Worm (Caenorhabditis elegans) whole organism, L1 larva: ENCODE results near the gene frpr-3.

ENCODE experiments used
- C34B4.2 ChIP-seq: sonication (generic microtip); optimal IDR thresholded peaks from 2 replicates; lab custom pipeline; 2017; ENCODE audit warnings: mild to moderate bottlenecking, missing genetic modification characterization, missing compliant biosample characterization
- F16B12.6 ChIP-seq: fragments of 150-350 bp; optimal IDR thresholded peaks from 2 replicates; lab custom pipeline; 2014; ENCODE audit warnings: missing biosample characterization, missing genetic modification characterization
- Y116A8C.19 ChIP-seq: sonication (generic microtip); optimal IDR thresholded peaks from 2 replicates; lab custom pipeline; 2016; ENCODE audit warnings: missing compliant biosample characterization, missing genetic modification characterization, borderline replicate concordance
- alr-1 ChIP-seq: fragments of 200-800 bp; sonication (Bioruptor generic); optimal IDR thresholded peaks from 2 replicates; lab custom pipeline; 2018; ENCODE audit warnings: borderline replicate concordance, mild to moderate bottlenecking, missing genetic modification characterization, missing compliant biosample characterization
- aly-2 ChIP-seq: fragments of 150-350 bp; optimal IDR thresholded peaks from 2 replicates; lab custom pipeline; 2014; ENCODE audit warnings: missing biosample characterization, missing genetic modification characterization
- blmp-1 ChIP-seq: fragments of 150-350 bp; optimal IDR thresholded peaks from 2 replicates; lab custom pipeline; 2014; ENCODE audit warnings: missing biosample characterization, missing genetic modification characterization
- ceh-63 ChIP-seq: fragments of 200-800 bp; sonication (Bioruptor generic); optimal IDR thresholded peaks from 2 replicates; lab custom pipeline; 2018; ENCODE audit warnings: mild to moderate bottlenecking, missing genetic modification characterization, missing compliant biosample characterization
- ceh-8 ChIP-seq: fragments of 200-800 bp; sonication (Bioruptor generic); optimal IDR thresholded peaks from 2 replicates; lab custom pipeline; 2018; ENCODE audit warnings: mild to moderate bottlenecking, missing genetic modification characterization, moderate library complexity, missing compliant biosample characterization
- ces-1 ChIP-seq: fragments of 150-350 bp; optimal IDR thresholded peaks from 2 replicates; lab custom pipeline; 2014; ENCODE audit warnings: missing biosample characterization, missing genetic modification reagents, missing genetic modification characterization
- dpl-1 ChIP-seq, 3 experiments: fragments of 150-350 bp in 2 of 3; sonication (generic microtip) in 1 of 3; optimal IDR thresholded peaks; 2 replicates each; lab custom pipeline; 2014 to 2017; ENCODE audit warnings: missing biosample characterization in 3 of 3, missing genetic modification characterization in 3 of 3, missing genetic modification reagents in 3 of 3
- efl-1 ChIP-seq, 4 experiments: fragments of 150-350 bp; optimal IDR thresholded peaks in 3 of 4; peaks in 1 of 4; 1 replicate in 1 of 4; 2 replicates in 3 of 4; lab custom pipeline; 2014; ENCODE audit warnings: missing biosample characterization in 2 of 4, missing genetic modification characterization in 2 of 4, missing genetic modification reagents in 2 of 4
- egl-27 ChIP-seq, 2 experiments: fragments of 150-350 bp in 1 of 2; sonication (generic microtip); optimal IDR thresholded peaks; 3 replicates each; lab custom pipeline; 2017 to 2018; ENCODE audit warnings: missing biosample characterization in 2 of 2, missing genetic modification characterization in 2 of 2, missing genetic modification reagents in 2 of 2
- fkh-4 ChIP-seq: sonication (generic microtip); optimal IDR thresholded peaks from 2 replicates; lab custom pipeline; 2016; ENCODE audit warnings: missing compliant biosample characterization, missing genetic modification characterization, borderline replicate concordance
- fkh-8 ChIP-seq: sonication (generic microtip); optimal IDR thresholded peaks from 2 replicates; lab custom pipeline; 2016; ENCODE audit warnings: mild to moderate bottlenecking, missing genetic modification characterization, missing compliant biosample characterization
- fos-1 ChIP-seq: fragments of 150-350 bp; optimal IDR thresholded peaks from 2 replicates; lab custom pipeline; 2014; ENCODE audit warnings: missing biosample characterization, missing genetic modification characterization
- jun-1 ChIP-seq: fragments of 150-350 bp; optimal IDR thresholded peaks from 2 replicates; lab custom pipeline; 2014; ENCODE audit warnings: missing biosample characterization, missing genetic modification reagents, missing genetic modification characterization
- lin-14 ChIP-seq: fragments of 200-800 bp; sonication (Bioruptor generic); optimal IDR thresholded peaks from 2 replicates; lab custom pipeline; 2018; ENCODE audit warnings: mild to moderate bottlenecking, missing genetic modification characterization, moderate library complexity, missing compliant biosample characterization
- lin-15B ChIP-seq: fragments of 150-350 bp; sonication (generic microtip); optimal IDR thresholded peaks from 3 replicates; lab custom pipeline; 2014; ENCODE audit warnings: missing biosample characterization, missing genetic modification characterization
- lin-35 ChIP-seq, 2 experiments: fragments of 150-350 bp; optimal IDR thresholded peaks; 2 replicates each; lab custom pipeline; 2014; ENCODE audit warnings: missing biosample characterization in 2 of 2, missing genetic modification characterization in 2 of 2, missing genetic modification reagents in 2 of 2
- mab-9 ChIP-seq: fragments of 200-800 bp; sonication (Bioruptor generic); IDR thresholded peaks from 2 replicates; pipeline ENCODE4 v1.3.6; 2022; ENCODE audit warnings: missing genetic modification reagents, missing genetic modification characterization, missing compliant biosample characterization
- mef-2 ChIP-seq: fragments of 150-350 bp; optimal IDR thresholded peaks from 2 replicates; lab custom pipeline; 2014; ENCODE audit warnings: missing biosample characterization, missing genetic modification characterization
- nhr-11 ChIP-seq: fragments of 150-350 bp; optimal IDR thresholded peaks from 2 replicates; lab custom pipeline; 2014; ENCODE audit warnings: missing biosample characterization, missing genetic modification characterization
- nhr-12 ChIP-seq: sonication (generic microtip); optimal IDR thresholded peaks from 2 replicates; lab custom pipeline; 2017; ENCODE audit warnings: missing biosample characterization, missing genetic modification characterization
- nhr-19 ChIP-seq: fragments of 200-800 bp; sonication (Bioruptor generic); conservative IDR thresholded peaks from 2 replicates; pipeline ENCODE4 v1.3.6; 2022; ENCODE audit warnings: missing genetic modification characterization, missing compliant biosample characterization
- nhr-20 ChIP-seq: sonication (generic microtip); optimal IDR thresholded peaks from 2 replicates; lab custom pipeline; 2016; ENCODE audit warnings: mild to moderate bottlenecking, missing genetic modification characterization, missing compliant biosample characterization
- nhr-47 ChIP-seq: sonication (generic microtip); optimal IDR thresholded peaks from 2 replicates; lab custom pipeline; 2016; ENCODE audit warnings: mild to moderate bottlenecking, missing genetic modification characterization, moderate library complexity, missing compliant biosample characterization
- nhr-71 ChIP-seq: sonication (generic microtip); optimal IDR thresholded peaks from 2 replicates; lab custom pipeline; 2016; ENCODE audit warnings: mild to moderate bottlenecking, missing genetic modification characterization, moderate library complexity, missing compliant biosample characterization
- nhr-77 ChIP-seq: fragments of 150-350 bp; optimal IDR thresholded peaks from 2 replicates; lab custom pipeline; 2014; ENCODE audit warnings: missing biosample characterization, missing genetic modification characterization
- nhr-85 ChIP-seq: sonication (generic microtip); peaks from one replicate; lab custom pipeline; 2016; ENCODE audit warnings: missing genetic modification characterization, inconsistent platforms, missing compliant biosample characterization
- nhr-90 ChIP-seq: sonication (generic microtip); optimal IDR thresholded peaks from 2 replicates; lab custom pipeline; 2016; ENCODE audit warnings: mild to moderate bottlenecking, missing genetic modification characterization, missing compliant biosample characterization; ENCODE audit not compliant: poor library complexity
- pax-3 ChIP-seq: fragments of 200-800 bp; sonication (Bioruptor generic); optimal IDR thresholded peaks from 2 replicates; lab custom pipeline; 2018; ENCODE audit warnings: mild to moderate bottlenecking, missing genetic modification characterization, moderate library complexity, missing compliant biosample characterization
- pqm-1 ChIP-seq: sonication (generic microtip); optimal IDR thresholded peaks from 3 replicates; lab custom pipeline; 2017; ENCODE audit warnings: missing biosample characterization, missing genetic modification characterization
- skn-1 ChIP-seq: fragments of 150-350 bp; optimal IDR thresholded peaks from 2 replicates; lab custom pipeline; 2014; ENCODE audit warnings: missing biosample characterization, missing genetic modification characterization
- snu-23 ChIP-seq: sonication (generic microtip); optimal IDR thresholded peaks from 2 replicates; lab custom pipeline; 2016; ENCODE audit warnings: missing genetic modification characterization, missing compliant biosample characterization
- sup-37 ChIP-seq: fragments of 200-800 bp; sonication (Bioruptor generic); optimal IDR thresholded peaks from 2 replicates; lab custom pipeline; 2018; ENCODE audit warnings: mild to moderate bottlenecking, missing genetic modification characterization, missing compliant biosample characterization
- tlp-1 ChIP-seq: fragments of 150-350 bp; optimal IDR thresholded peaks from 2 replicates; lab custom pipeline; 2014; ENCODE audit warnings: missing biosample characterization, missing genetic modification characterization
- unc-130 ChIP-seq: fragments of 150-350 bp; optimal IDR thresholded peaks from 2 replicates; lab custom pipeline; 2017; ENCODE audit warnings: missing biosample characterization, missing genetic modification characterization, inconsistent platforms
- unc-98 ChIP-seq: fragments of 200-800 bp; sonication (Bioruptor generic); IDR thresholded peaks from 2 replicates; pipeline ENCODE4 v1.3.6; 2022; ENCODE audit warnings: missing genetic modification characterization, missing compliant biosample characterization
- xbp-1 ChIP-seq: sonication (generic microtip); optimal IDR thresholded peaks from 2 replicates; lab custom pipeline; 2016; ENCODE audit warnings: missing genetic modification characterization, missing compliant biosample characterization

Gene frpr-3

DNA sequence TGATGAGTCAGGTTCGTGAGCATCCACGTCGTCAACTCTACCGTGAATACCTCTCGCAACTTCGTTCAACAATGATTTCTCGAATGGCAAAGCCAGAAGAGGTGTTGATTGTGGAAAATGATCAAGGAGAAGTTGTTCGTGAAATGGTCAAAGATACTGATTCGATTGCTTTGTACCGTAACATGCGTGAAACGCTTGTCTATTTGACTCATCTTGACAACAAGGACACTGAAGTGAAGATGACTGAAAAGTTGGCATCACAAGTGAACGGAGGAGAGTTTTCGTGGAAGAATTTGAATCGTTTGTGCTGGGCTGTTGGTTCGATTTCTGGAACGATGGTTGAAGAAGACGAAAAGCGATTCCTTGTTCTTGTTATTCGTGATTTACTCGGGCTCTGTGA lies 35.6 kb downstream of the frpr-3 start:
- TF ChIP-seq unc-130 (tag; lab: Kevin White, UChicago) (no peak), alr-1 (tag; lab: Kevin White, UChicago) (no peak), xbp-1 (tag; lab: Kevin White, UChicago) (no peak), nhr-47 (no peak), jun-1 (tag; lab: Kevin White, UChicago) (no peak), fkh-8 (no peak), nhr-19 (GFP tag; lab: Robert Waterston, UW) (no peak), F16B12.6 (no peak), nhr-12 (tag; lab: Kevin White, UChicago) (no peak), mef-2 (tag; lab: Kevin White, UChicago) (no peak)

DNA sequence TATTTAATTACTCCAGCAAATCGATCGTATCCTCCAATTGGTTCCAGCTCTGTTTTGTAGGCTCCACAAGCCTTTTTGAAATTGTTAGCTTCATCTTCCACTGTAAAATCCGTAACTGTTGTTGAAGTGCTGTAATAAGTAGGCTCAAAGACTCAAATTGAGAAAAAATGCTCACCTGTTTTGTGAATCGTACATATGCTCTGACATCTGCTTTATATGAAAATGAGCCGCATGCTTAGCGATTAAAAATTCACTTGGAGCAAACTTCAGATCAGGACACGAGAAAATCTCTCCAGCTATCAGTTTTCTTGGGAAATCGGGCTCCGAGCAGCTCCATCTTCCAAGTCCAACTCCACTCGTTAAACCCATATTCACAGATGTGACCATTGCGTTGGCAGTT lies 37.4 kb downstream of the frpr-3 start:
- no peak for TF ChIP-seq aly-2 (tag; lab: Kevin White, UChicago)
- no peak for TF ChIP-seq dpl-1 (GFP tag; optimal IDR thresholded peaks at IDR 0.05; lab: Kevin White, UChicago)
- TF ChIP-seq pqm-1 (tag; lab: Kevin White, UChicago) = no peak
- TF ChIP-seq efl-1 (optimal IDR thresholded peaks at IDR 0.05; lab: Kevin White, UChicago) = no peak
- peak in 1 of 2 experiments; percentile 59 for TF ChIP-seq efl-1 (GFP tag; optimal IDR thresholded peaks at IDR 0.05 in 1 of 2; lab: Kevin White, UChicago)
- no peak for TF ChIP-seq egl-27 (tag; optimal IDR thresholded peaks at IDR 0.05; lab: Kevin White, UChicago)
- TF ChIP-seq nhr-77 (tag; lab: Kevin White, UChicago) = no peak
- TF ChIP-seq fkh-4 (tag; lab: Kevin White, UChicago) = no peak
- TF ChIP-seq ceh-8 (GFP tag; lab: Kevin White, UChicago) = no peak
- TF ChIP-seq nhr-11 (tag; lab: Kevin White, UChicago) = no peak

DNA sequence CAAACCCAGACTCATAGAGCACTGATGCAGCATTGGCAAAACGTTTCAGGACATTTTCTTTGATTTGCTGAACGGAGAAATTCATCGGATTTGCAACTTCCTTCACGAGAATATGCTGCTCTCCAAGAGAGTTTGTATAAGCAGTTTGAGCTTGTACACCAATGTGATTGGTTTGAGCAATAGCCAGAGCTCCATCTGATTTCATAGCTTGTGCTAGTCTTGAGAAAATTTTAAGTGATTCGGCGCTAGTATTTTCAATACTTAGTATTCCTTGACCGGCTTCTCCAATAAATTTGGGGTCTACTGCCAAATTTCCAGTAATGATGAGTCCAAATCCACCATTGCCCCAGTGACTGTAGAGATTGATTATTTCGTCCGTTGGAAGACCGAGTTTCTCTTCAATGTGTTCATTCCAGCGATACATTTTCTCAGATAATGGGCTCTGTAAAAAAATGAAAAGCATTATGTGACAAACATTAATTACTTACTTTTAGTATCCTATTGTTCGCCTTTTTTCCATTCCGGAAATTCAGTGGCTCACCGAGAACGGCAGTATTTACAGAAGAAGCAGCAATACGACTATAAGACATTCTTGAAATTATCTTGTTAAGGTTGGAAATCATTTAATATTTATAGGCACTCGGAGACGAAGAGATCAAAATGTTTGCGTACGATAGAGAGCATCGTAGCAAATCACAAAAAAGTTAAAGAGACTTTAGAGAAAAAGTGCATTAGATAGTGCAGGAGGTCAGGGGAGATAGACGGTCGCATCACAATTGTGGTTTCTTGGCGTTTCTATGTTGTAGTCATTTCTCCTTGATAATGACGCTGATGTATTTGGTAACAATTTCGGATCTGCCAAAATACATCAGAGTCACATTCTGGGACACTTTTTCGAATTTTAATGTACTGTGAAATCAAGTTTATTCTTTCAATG lies 38.5 kb downstream of the frpr-3 start, which contains the start of gene ZK742.3:
Gene ZK742.3 (minus strand): TSS at position 593 of the 937 bp plus-strand sequence.
- TF ChIP-seq ces-1 (GFP tag; lab: Kevin White, UChicago) (no peak), nhr-20 (tag; lab: Kevin White, UChicago) (peak; percentile 22), efl-1 (optimal IDR thresholded peaks at IDR 0.05; lab: Kevin White, UChicago) (no peak), efl-1 (GFP tag; optimal IDR thresholded peaks at IDR 0.05 in 1 of 2; lab: Kevin White, UChicago) (peak in 1 of 2 experiments; percentile 78), skn-1 (tag; lab: Kevin White, UChicago) (no peak), nhr-90 (tag; lab: Kevin White, UChicago) (peak; percentile 15), snu-23 (peak; percentile 19), lin-14 (GFP tag; lab: Kevin White, UChicago) (peak; percentile 28), lin-35 (GFP tag; optimal IDR thresholded peaks at IDR 0.05; lab: Kevin White, UChicago) (peak in 1 of 2 experiments; percentile 36), nhr-71 (peak; percentile 7)

DNA sequence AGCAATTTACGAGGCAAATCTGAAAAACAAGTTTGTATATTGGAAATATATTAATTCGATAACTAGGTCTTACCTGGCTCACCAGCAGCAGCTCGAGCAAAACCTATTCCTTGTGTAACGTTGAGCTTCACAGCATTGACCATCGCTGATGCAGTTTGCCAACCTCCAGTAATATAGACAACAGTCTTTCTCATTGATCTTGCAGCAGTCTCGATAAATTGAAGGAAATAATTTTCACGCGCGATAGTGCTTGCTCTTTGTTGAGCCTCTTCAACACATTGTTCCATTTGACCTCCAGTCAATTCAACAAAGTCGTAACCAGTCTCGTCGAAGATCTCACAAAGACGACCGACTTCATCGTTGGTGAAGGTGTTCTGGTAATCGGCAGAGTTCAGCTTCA lies 39.5 kb downstream of the frpr-3 start:
- TF ChIP-seq tlp-1 = no peak
- no peak for TF ChIP-seq lin-35 (GFP tag; optimal IDR thresholded peaks at IDR 0.05; lab: Kevin White, UChicago)
- TF ChIP-seq nhr-85 (tag; lab: Kevin White, UChicago) = no peak
- TF ChIP-seq skn-1 (tag; lab: Kevin White, UChicago) = no peak
- no peak for TF ChIP-seq C34B4.2
- no peak for TF ChIP-seq ceh-63 (GFP tag; lab: Kevin White, UChicago)
- TF ChIP-seq mab-9 (GFP tag; lab: Robert Waterston, UW) = no peak
- TF ChIP-seq unc-98 (GFP tag; lab: Robert Waterston, UW) = no peak
- TF ChIP-seq lin-15B (tag; lab: Kevin White, UChicago) = no peak
- no peak for TF ChIP-seq fos-1 (tag; lab: Kevin White, UChicago)
- TF ChIP-seq Y116A8C.19 (tag; lab: Kevin White, UChicago) = no peak
- no peak for TF ChIP-seq nhr-90 (tag; lab: Kevin White, UChicago)
- TF ChIP-seq blmp-1 (tag; lab: Kevin White, UChicago) = no peak
- no peak for TF ChIP-seq pax-3 (tag; lab: Kevin White, UChicago)
- no peak for TF ChIP-seq sup-37 (GFP tag; lab: Kevin White, UChicago)
